Worm (Caenorhabditis elegans) whole organism, early embryonic: ENCODE measurements around the gene C40A11.7.

Experiments
- aly-1 ChIP-seq: sonication (generic microtip); optimal IDR thresholded peaks from 2 replicates; lab custom pipeline; 2016; ENCODE audit warnings: missing genetic modification characterization, missing compliant biosample characterization
- ama-1 ChIP-seq: fragments of 150-350 bp; optimal IDR thresholded peaks from 2 replicates; lab custom pipeline; 2014
- ets-7 ChIP-seq: sonication (generic microtip); optimal IDR thresholded peaks from 2 replicates; lab custom pipeline; 2016; ENCODE audit warnings: missing genotype, missing genetic modification characterization, missing compliant biosample characterization
- hmbx-1 ChIP-seq: sonication (generic microtip); optimal IDR thresholded peaks from 2 replicates; lab custom pipeline; 2016; ENCODE audit warnings: mild to moderate bottlenecking, missing genetic modification characterization, missing compliant biosample characterization
- hnd-1 ChIP-seq: sonication (generic microtip); optimal IDR thresholded peaks from 2 replicates; lab custom pipeline; 2016; ENCODE audit warnings: missing genetic modification characterization, missing compliant biosample characterization
- pes-1 ChIP-seq: fragments of 200-800 bp; sonication (Bioruptor generic); IDR thresholded peaks from 2 replicates; pipeline ENCODE4 v1.3.6; 2022; ENCODE audit warnings: missing genetic modification reagents, missing genetic modification characterization, missing compliant biosample characterization
- scrt-1 ChIP-seq: fragments of 200-800 bp; sonication (Bioruptor generic); IDR thresholded peaks from 2 replicates; pipeline ENCODE4 v1.3.6; 2022; ENCODE audit warnings: missing genetic modification characterization, missing compliant biosample characterization
- sea-1 ChIP-seq: fragments of 200-800 bp; sonication (Bioruptor generic); conservative IDR thresholded peaks from 2 replicates; pipeline ENCODE4 v1.3.6; 2022; ENCODE audit warnings: missing genetic modification characterization, missing compliant biosample characterization
- tbx-11 ChIP-seq: fragments of 200-800 bp; sonication (Bioruptor generic); IDR thresholded peaks from 2 replicates; pipeline ENCODE4 v1.3.6; 2022; ENCODE audit warnings: missing genetic modification characterization, missing compliant biosample characterization
- tbx-37 ChIP-seq: fragments of 200-800 bp; sonication (Bioruptor generic); conservative IDR thresholded peaks from 2 replicates; pipeline ENCODE4 v1.3.6; 2022; ENCODE audit warnings: missing genetic modification reagents, missing genetic modification characterization, missing compliant biosample characterization
- tra-4 ChIP-seq: sonication (generic microtip); optimal IDR thresholded peaks from 2 replicates; lab custom pipeline; 2017; ENCODE audit warnings: missing genetic modification characterization, missing compliant biosample characterization

ce11 chrII:2170085-2170484, 19.7 kb upstream of the C40A11.7 start, which contains the start of gene C33C12.12:
- no peak for TF ChIP-seq hnd-1 (tag; lab: Kevin White, UChicago)
- TF ChIP-seq hmbx-1: no peak
- TF ChIP-seq pes-1 (GFP tag; lab: Robert Waterston, UW): no peak
- TF ChIP-seq scrt-1 (GFP tag; lab: Robert Waterston, UW): no peak
- TF ChIP-seq tbx-37: no peak
- no peak for TF ChIP-seq sea-1
- TF ChIP-seq tbx-11: no peak
- no peak for TF ChIP-seq ama-1 (lab: Kevin White, UChicago)
- no peak for TF ChIP-seq aly-1 (tag; lab: Kevin White, UChicago)
- TF ChIP-seq tra-4 (tag; lab: Kevin White, UChicago): no peak
- TF ChIP-seq ets-7 (tag; lab: Kevin White, UChicago): no peak
